Worm (Caenorhabditis elegans) whole organism, L1 larva: ENCODE data around the gene Y38H6C.9.

Source experiments
- C04F5.9 ChIP-seq: sonication (generic microtip); optimal IDR thresholded peaks from 2 replicates; lab custom pipeline; 2016; ENCODE audit warnings: missing genetic modification characterization, missing compliant biosample characterization
- F16B12.6 ChIP-seq: fragments of 150-350 bp; optimal IDR thresholded peaks from 2 replicates; lab custom pipeline; 2014; ENCODE audit warnings: missing biosample characterization, missing genetic modification characterization
- Y116A8C.19 ChIP-seq: sonication (generic microtip); optimal IDR thresholded peaks from 2 replicates; lab custom pipeline; 2016; ENCODE audit warnings: missing compliant biosample characterization, missing genetic modification characterization, borderline replicate concordance
- aha-1 ChIP-seq: fragments of 150-350 bp; optimal IDR thresholded peaks from 2 replicates; lab custom pipeline; 2014; ENCODE audit warnings: missing biosample characterization, missing genetic modification characterization
- ama-1 ChIP-seq: fragments of 150-350 bp; optimal IDR thresholded peaks from 2 replicates; lab custom pipeline; 2014
- blmp-1 ChIP-seq: fragments of 150-350 bp; optimal IDR thresholded peaks from 2 replicates; lab custom pipeline; 2014; ENCODE audit warnings: missing biosample characterization, missing genetic modification characterization
- ceh-8 ChIP-seq: fragments of 200-800 bp; sonication (Bioruptor generic); optimal IDR thresholded peaks from 2 replicates; lab custom pipeline; 2018; ENCODE audit warnings: mild to moderate bottlenecking, missing genetic modification characterization, moderate library complexity, missing compliant biosample characterization
- ceh-82 ChIP-seq, 3 experiments: fragments of 150-350 bp in 1 of 3; sonication (generic microtip) in 2 of 3; optimal IDR thresholded peaks; 2 replicates each; lab custom pipeline; 2014 to 2017; ENCODE audit warnings: missing biosample characterization in 3 of 3, missing genetic modification characterization in 3 of 3
- ceh-88 ChIP-seq: fragments of 200-800 bp; sonication (Bioruptor generic); IDR thresholded peaks from 2 replicates; pipeline ENCODE4 v1.3.6; 2022; ENCODE audit warnings: missing genetic modification characterization, missing compliant biosample characterization
- dsc-1 ChIP-seq: sonication (generic microtip); optimal IDR thresholded peaks from 2 replicates; lab custom pipeline; 2016; ENCODE audit warnings: mild to moderate bottlenecking, missing genetic modification characterization, missing compliant biosample characterization
- efl-1 ChIP-seq, 4 experiments: fragments of 150-350 bp; optimal IDR thresholded peaks in 3 of 4; peaks in 1 of 4; 1 replicate in 1 of 4; 2 replicates in 3 of 4; lab custom pipeline; 2014; ENCODE audit warnings: missing biosample characterization in 2 of 4, missing genetic modification characterization in 2 of 4, missing genetic modification reagents in 2 of 4
- efl-3 ChIP-seq: fragments of 200-800 bp; sonication (Bioruptor generic); optimal IDR thresholded peaks from 2 replicates; lab custom pipeline; 2018; ENCODE audit warnings: mild to moderate bottlenecking, missing genetic modification characterization, missing compliant biosample characterization
- egl-13 ChIP-seq: sonication (generic microtip); optimal IDR thresholded peaks from 2 replicates; lab custom pipeline; 2016; ENCODE audit warnings: missing genotype, missing genetic modification reagents, missing genetic modification characterization, missing compliant biosample characterization
- elt-2 ChIP-seq: sonication (generic microtip); optimal IDR thresholded peaks from 2 replicates; lab custom pipeline; 2016; ENCODE audit warnings: missing genetic modification characterization, mild to moderate bottlenecking, inconsistent platforms, missing compliant biosample characterization, missing genetic modification reagents
- elt-3 ChIP-seq, 6 experiments: fragments of 150-350 bp in 1 of 6; sonication (generic microtip); optimal IDR thresholded peaks; 2 replicates each; lab custom pipeline; 2017 to 2018; ENCODE audit warnings: missing biosample characterization in 6 of 6, missing genetic modification characterization in 6 of 6, inconsistent platforms in 1 of 6
- fkh-8 ChIP-seq: sonication (generic microtip); optimal IDR thresholded peaks from 2 replicates; lab custom pipeline; 2016; ENCODE audit warnings: mild to moderate bottlenecking, missing genetic modification characterization, missing compliant biosample characterization
- hpl-2 ChIP-seq: fragments of 150-350 bp; optimal IDR thresholded peaks from 2 replicates; lab custom pipeline; 2014; ENCODE audit warnings: missing biosample characterization, missing genetic modification reagents, missing genetic modification characterization
- irx-1 ChIP-seq: sonication (generic microtip); optimal IDR thresholded peaks from 2 replicates; lab custom pipeline; 2016; ENCODE audit warnings: missing genetic modification characterization, missing compliant biosample characterization
- lin-13 ChIP-seq: fragments of 150-350 bp; optimal IDR thresholded peaks from 2 replicates; lab custom pipeline; 2014; ENCODE audit warnings: missing biosample characterization, missing genetic modification reagents, missing genetic modification characterization
- lin-14 ChIP-seq: fragments of 200-800 bp; sonication (Bioruptor generic); optimal IDR thresholded peaks from 2 replicates; lab custom pipeline; 2018; ENCODE audit warnings: mild to moderate bottlenecking, missing genetic modification characterization, moderate library complexity, missing compliant biosample characterization
- lin-15B ChIP-seq: fragments of 150-350 bp; sonication (generic microtip); optimal IDR thresholded peaks from 3 replicates; lab custom pipeline; 2014; ENCODE audit warnings: missing biosample characterization, missing genetic modification characterization
- lin-35 ChIP-seq, 2 experiments: fragments of 150-350 bp; optimal IDR thresholded peaks; 2 replicates each; lab custom pipeline; 2014; ENCODE audit warnings: missing biosample characterization in 2 of 2, missing genetic modification characterization in 2 of 2, missing genetic modification reagents in 2 of 2
- lsy-2 ChIP-seq, 2 experiments: fragments of 150-350 bp; optimal IDR thresholded peaks; 2 replicates each; lab custom pipeline; 2014; ENCODE audit warnings: missing biosample characterization in 2 of 2, missing genetic modification characterization in 2 of 2
- mdl-1 ChIP-seq, 2 experiments: fragments of 150-350 bp; optimal IDR thresholded peaks; 2 replicates each; lab custom pipeline; 2014 to 2017; ENCODE audit warnings: missing biosample characterization in 2 of 2, missing genetic modification characterization in 2 of 2, inconsistent platforms in 1 of 2
- mef-2 ChIP-seq: fragments of 150-350 bp; optimal IDR thresholded peaks from 2 replicates; lab custom pipeline; 2014; ENCODE audit warnings: missing biosample characterization, missing genetic modification characterization
- nhr-11 ChIP-seq: fragments of 150-350 bp; optimal IDR thresholded peaks from 2 replicates; lab custom pipeline; 2014; ENCODE audit warnings: missing biosample characterization, missing genetic modification characterization
- nhr-12 ChIP-seq: sonication (generic microtip); optimal IDR thresholded peaks from 2 replicates; lab custom pipeline; 2017; ENCODE audit warnings: missing biosample characterization, missing genetic modification characterization
- nhr-19 ChIP-seq: fragments of 200-800 bp; sonication (Bioruptor generic); conservative IDR thresholded peaks from 2 replicates; pipeline ENCODE4 v1.3.6; 2022; ENCODE audit warnings: missing genetic modification characterization, missing compliant biosample characterization
- nhr-20 ChIP-seq: sonication (generic microtip); optimal IDR thresholded peaks from 2 replicates; lab custom pipeline; 2016; ENCODE audit warnings: mild to moderate bottlenecking, missing genetic modification characterization, missing compliant biosample characterization
- nhr-237 ChIP-seq: fragments of 150-350 bp; optimal IDR thresholded peaks from 2 replicates; lab custom pipeline; 2014; ENCODE audit warnings: missing biosample characterization, missing genetic modification characterization
- nhr-71 ChIP-seq: sonication (generic microtip); optimal IDR thresholded peaks from 2 replicates; lab custom pipeline; 2016; ENCODE audit warnings: mild to moderate bottlenecking, missing genetic modification characterization, moderate library complexity, missing compliant biosample characterization
- nhr-76 ChIP-seq: sonication (generic microtip); optimal IDR thresholded peaks from 2 replicates; lab custom pipeline; 2017; ENCODE audit warnings: missing biosample characterization, missing genetic modification characterization
- nhr-84 ChIP-seq: sonication (generic microtip); optimal IDR thresholded peaks from 2 replicates; lab custom pipeline; 2017; ENCODE audit warnings: missing biosample characterization, missing genetic modification characterization
- pax-3 ChIP-seq: fragments of 200-800 bp; sonication (Bioruptor generic); optimal IDR thresholded peaks from 2 replicates; lab custom pipeline; 2018; ENCODE audit warnings: mild to moderate bottlenecking, missing genetic modification characterization, moderate library complexity, missing compliant biosample characterization
- snpc-4 ChIP-seq: fragments of 150-350 bp; optimal IDR thresholded peaks from 2 replicates; lab custom pipeline; 2014; ENCODE audit warnings: missing biosample characterization, missing genetic modification characterization
- sptf-1 ChIP-seq: fragments of 150-350 bp; optimal IDR thresholded peaks from 2 replicates; lab custom pipeline; 2014; ENCODE audit warnings: missing biosample characterization, missing genetic modification characterization
- sup-37 ChIP-seq: fragments of 200-800 bp; sonication (Bioruptor generic); optimal IDR thresholded peaks from 2 replicates; lab custom pipeline; 2018; ENCODE audit warnings: mild to moderate bottlenecking, missing genetic modification characterization, missing compliant biosample characterization
- swsn-7 ChIP-seq: sonication (generic microtip); optimal IDR thresholded peaks from 2 replicates; lab custom pipeline; 2016; ENCODE audit warnings: missing genetic modification characterization, missing compliant biosample characterization
- unc-130 ChIP-seq: fragments of 150-350 bp; optimal IDR thresholded peaks from 2 replicates; lab custom pipeline; 2017; ENCODE audit warnings: missing biosample characterization, missing genetic modification characterization, inconsistent platforms
- unc-30 ChIP-seq: sonication (generic microtip); optimal IDR thresholded peaks from 2 replicates; lab custom pipeline; 2017; ENCODE audit warnings: missing biosample characterization, missing genetic modification characterization
- unc-86 ChIP-seq: sonication (generic microtip); optimal IDR thresholded peaks from 2 replicates; lab custom pipeline; 2016; ENCODE audit warnings: missing genetic modification characterization, missing compliant biosample characterization
- unc-98 ChIP-seq: fragments of 200-800 bp; sonication (Bioruptor generic); IDR thresholded peaks from 2 replicates; pipeline ENCODE4 v1.3.6; 2022; ENCODE audit warnings: missing genetic modification characterization, missing compliant biosample characterization
- vab-15 ChIP-seq: sonication (generic microtip); optimal IDR thresholded peaks from 2 replicates; lab custom pipeline; 2017; ENCODE audit warnings: missing genotype, mild to moderate bottlenecking, missing genetic modification characterization, missing compliant biosample characterization
- zag-1 ChIP-seq: fragments of 150-350 bp; optimal IDR thresholded peaks from 2 replicates; lab custom pipeline; 2014; ENCODE audit warnings: missing biosample characterization, missing genetic modification characterization

Gene Y38H6C.9

ce11 chrV:20498980-20499379, 23.1 kb downstream of the Y38H6C.9 start, which contains the start of gene dct-16:
Gene dct-16 (minus strand): TSS chrV:20499057.
- TF ChIP-seq fkh-8 (tag; lab: Kevin White, UChicago) (no peak), mdl-1 (tag; optimal IDR thresholded peaks at IDR 0.05; lab: Kevin White, UChicago) (peak in 1 of 2 experiments; percentile 12), lin-35 (GFP tag; optimal IDR thresholded peaks at IDR 0.05; lab: Kevin White, UChicago) (peak in 1 of 2 experiments; percentile 15), elt-2 (peak; percentile 72), lin-14 (GFP tag; lab: Kevin White, UChicago) (peak; percentile 15), egl-13 (tag; lab: Kevin White, UChicago) (no peak), nhr-71 (peak; percentile 18)

- no peak for TF ChIP-seq fkh-8 (tag; lab: Kevin White, UChicago)
- no peak for TF ChIP-seq efl-1 (optimal IDR thresholded peaks at IDR 0.05; lab: Kevin White, UChicago)
- peak in 1 of 2 experiments; percentile 25 for TF ChIP-seq efl-1 (GFP tag; optimal IDR thresholded peaks at IDR 0.05 in 1 of 2; lab: Kevin White, UChicago)
- peak; percentile 38 for TF ChIP-seq elt-2
Measured at ce11 chrV:20497537-20497936, 24.5 kb downstream of the Y38H6C.9 start.

- peak; percentile 25 for TF ChIP-seq unc-86 (tag; lab: Kevin White, UChicago)
- TF ChIP-seq zag-1 = no peak
- TF ChIP-seq hpl-2 (GFP tag; lab: Kevin White, UChicago) = peak; percentile 10
- no peak for TF ChIP-seq aha-1 (tag; lab: Kevin White, UChicago)
- TF ChIP-seq ceh-8 = no peak
- peak; percentile 5 for TF ChIP-seq fkh-8 (tag; lab: Kevin White, UChicago)
- TF ChIP-seq Y116A8C.19 (tag; lab: Kevin White, UChicago) = no peak
- TF ChIP-seq nhr-19 (GFP tag; lab: Robert Waterston, UW) = peak; percentile 32; the same call in 1 of the 2 replicates
- TF ChIP-seq lin-13 (GFP tag; lab: Kevin White, UChicago) = no peak
- TF ChIP-seq unc-98 (GFP tag; lab: Robert Waterston, UW) = no peak
- TF ChIP-seq sptf-1 (tag; lab: Kevin White, UChicago) = no peak
- TF ChIP-seq ceh-82 (tag; optimal IDR thresholded peaks at IDR 0.05; lab: Kevin White, UChicago) = peak in 2 of 3 experiments; percentile 1 to 28
- no peak for TF ChIP-seq elt-2
- TF ChIP-seq efl-1 (optimal IDR thresholded peaks at IDR 0.05; lab: Kevin White, UChicago) = peak; percentile 46 to 73
- peak; percentile 72 to 94 for TF ChIP-seq efl-1 (GFP tag; optimal IDR thresholded peaks at IDR 0.05 in 1 of 2; lab: Kevin White, UChicago)
- no peak for TF ChIP-seq C04F5.9 (tag; lab: Kevin White, UChicago)
- peak; percentile 40 for TF ChIP-seq snpc-4
- no peak for TF ChIP-seq mdl-1 (tag; optimal IDR thresholded peaks at IDR 0.05; lab: Kevin White, UChicago)
- no peak for TF ChIP-seq vab-15 (tag; lab: Kevin White, UChicago)
- TF ChIP-seq unc-130 = no peak
- no peak for TF ChIP-seq ama-1 (lab: Kevin White, UChicago)
- TF ChIP-seq pax-3 = no peak
- peak; percentile 68 for TF ChIP-seq nhr-71
- no peak for TF ChIP-seq nhr-84 (tag; lab: Kevin White, UChicago)
- TF ChIP-seq nhr-237 (tag; lab: Kevin White, UChicago) = no peak
- TF ChIP-seq lin-15B (tag; lab: Kevin White, UChicago) = no peak
- TF ChIP-seq irx-1 (tag; lab: Kevin White, UChicago) = peak; percentile 62
- TF ChIP-seq sup-37 = no peak
- TF ChIP-seq nhr-20 (tag; lab: Kevin White, UChicago) = peak; percentile 56
- TF ChIP-seq nhr-11 = no peak
- peak; percentile 68 for TF ChIP-seq swsn-7 (tag; lab: Kevin White, UChicago)
- TF ChIP-seq lin-35 (GFP tag; optimal IDR thresholded peaks at IDR 0.05; lab: Kevin White, UChicago) = peak; percentile 28 to 80
- TF ChIP-seq nhr-12 (tag; lab: Kevin White, UChicago) = no peak
- TF ChIP-seq mef-2 (tag; lab: Kevin White, UChicago) = no peak
- no peak for TF ChIP-seq unc-30
- no peak for TF ChIP-seq nhr-76 (tag; lab: Kevin White, UChicago)
- no peak for TF ChIP-seq efl-3 (GFP tag; lab: Kevin White, UChicago)
- TF ChIP-seq elt-3 (tag; optimal IDR thresholded peaks at IDR 0.05; lab: Kevin White, UChicago) = peak in 1 of 6 experiments; percentile 18
- no peak for TF ChIP-seq ceh-88
- peak; percentile 42 for TF ChIP-seq dsc-1 (tag; lab: Kevin White, UChicago)
- TF ChIP-seq F16B12.6 (tag; lab: Kevin White, UChicago) = peak; percentile 90
- peak; percentile 22 for TF ChIP-seq blmp-1
- TF ChIP-seq lsy-2 (tag; optimal IDR thresholded peaks at IDR 0.05; lab: Kevin White, UChicago) = peak; percentile 60 to 70
Measured at ce11 chrV:20493271-20494231, 28.5 kb downstream of the Y38H6C.9 start, which contains the start of gene B0250.5. Gene B0250.5 (plus strand): TSS chrV:20493924.
